Fruit fly (Drosophila melanogaster): Measurements from ENCODE around the gene CG18473.

DNA sequence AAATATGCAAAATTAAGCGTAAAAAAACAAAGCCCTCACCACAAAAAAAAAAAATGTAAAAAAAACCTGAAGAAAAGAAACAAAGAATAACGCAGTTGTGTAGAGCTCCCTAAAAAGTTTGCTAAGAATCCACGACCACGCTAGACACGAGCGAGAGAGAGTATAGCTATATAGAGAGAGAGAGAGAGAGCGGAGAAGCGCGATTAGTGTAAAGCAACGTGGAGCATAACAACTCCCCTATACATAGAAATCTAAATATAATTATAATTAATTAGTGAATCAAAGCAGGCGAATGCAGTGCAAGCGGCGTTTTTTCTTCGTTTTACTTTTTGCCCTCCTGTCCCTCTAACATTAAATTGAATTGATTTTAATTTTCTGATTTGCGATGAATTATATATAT is 3.7 kb upstream of the CG18473 start:
- TF ChIP-seq CTCF (optimal IDR thresholded peaks at IDR 0.05), result no peak
- TF ChIP-seq CG8478 (optimal IDR thresholded peaks at IDR 0.05), result no peak

All from S2 (cell line).